Worm (Caenorhabditis elegans): ENCODE measurements around the gene srw-35.

ce11 chrV:16433471-16433870 lies 38.8 kb upstream of the srw-35 start, which contains the start of gene clec-234:
- TF ChIP-seq lsy-2 (tag; optimal IDR thresholded peaks at IDR 0.05) (no peak), R02D3.7 (tag; optimal IDR thresholded peaks at IDR 0.05) (no peak), sma-3 (GFP tag; optimal IDR thresholded peaks at IDR 0.05) (no peak), elt-1 (tag; optimal IDR thresholded peaks at IDR 0.05) (no peak), nhr-12 (tag; optimal IDR thresholded peaks at IDR 0.05) (no peak), nhr-25 (tag; optimal IDR thresholded peaks at IDR 0.05) (no peak), ama-1 (optimal IDR thresholded peaks at IDR 0.05) (no peak), unc-62 (GFP tag; optimal IDR thresholded peaks at IDR 0.05) (no peak), ZK546.5 (tag; optimal IDR thresholded peaks at IDR 0.05) (no peak)

Measured in whole organism, L2 larva.